Fruit fly (Drosophila melanogaster) whole organism, embryonic: ENCODE measurements around the gene Rab26.

ENCODE experiments used
- ATbp ChIP-seq: fragments of 200-800 bp; sonication (Bioruptor generic); optimal IDR thresholded peaks from 2 replicates; lab custom pipeline; 2017; ENCODE audit warnings: missing biosample characterization, mild to moderate bottlenecking, missing genetic modification characterization, missing genetic modification reagents
- Abd-B ChIP-seq: fragments of 200-800 bp; sonication (Bioruptor generic); optimal IDR thresholded peaks from 2 replicates; lab custom pipeline; 2018; ENCODE audit warnings: missing biosample characterization, mild to moderate bottlenecking, missing genetic modification characterization, moderate library complexity
- CG11560 ChIP-seq: fragments of 200-800 bp; sonication (Bioruptor generic); IDR thresholded peaks from 3 replicates; pipeline ENCODE4 v1.3.6; 2022; ENCODE audit warnings: missing biosample characterization, missing genetic modification characterization
- CG13287 ChIP-seq: fragments of 200-800 bp; sonication (Bioruptor generic); IDR thresholded peaks from 2 replicates; pipeline ENCODE4 v1.3.6; 2022; ENCODE audit warnings: missing biosample characterization, missing genetic modification characterization; ENCODE audit not compliant: partially characterized antibody
- CG14014 ChIP-seq: fragments of 200-800 bp; sonication (Bioruptor generic); IDR thresholded peaks from 2 replicates; pipeline ENCODE4 v1.3.6; 2022; ENCODE audit warnings: missing biosample characterization, missing genetic modification characterization
- CG15073 ChIP-seq: fragments of 200-800 bp; sonication (Bioruptor generic); optimal IDR thresholded peaks from 2 replicates; lab custom pipeline; 2016; ENCODE audit warnings: missing biosample characterization, missing genetic modification characterization
- CG1529 ChIP-seq: fragments of 200-800 bp; sonication (Bioruptor generic); optimal IDR thresholded peaks from 3 replicates; lab custom pipeline; 2018; ENCODE audit warnings: missing biosample characterization, missing genetic modification characterization
- CG17568 ChIP-seq: fragments of 200-800 bp; sonication (Bioruptor generic); optimal IDR thresholded peaks from 2 replicates; lab custom pipeline; 2018; ENCODE audit warnings: missing biosample characterization, mild to moderate bottlenecking, missing genetic modification characterization, moderate library complexity
- CG2202 ChIP-seq: fragments of 200-800 bp; sonication (Bioruptor generic); optimal IDR thresholded peaks from 2 replicates; lab custom pipeline; 2018; ENCODE audit warnings: missing biosample characterization, mild to moderate bottlenecking, missing genetic modification characterization
- CG30020 ChIP-seq: fragments of 200-800 bp; optimal IDR thresholded peaks from 2 replicates; lab custom pipeline; 2019; ENCODE audit warnings: missing biosample characterization, mild to moderate bottlenecking, missing genetic modification characterization, moderate library complexity
- CG30431 ChIP-seq: fragments of 200-800 bp; sonication (Bioruptor generic); optimal IDR thresholded peaks from 2 replicates; lab custom pipeline; 2017; ENCODE audit warnings: missing biosample characterization, missing genetic modification characterization
- CG3065 ChIP-seq: fragments of 200-800 bp; sonication (Bioruptor generic); optimal IDR thresholded peaks from 2 replicates; lab custom pipeline; 2016; ENCODE audit warnings: missing biosample characterization, missing genetic modification characterization
- CG3163 ChIP-seq: fragments of 200-800 bp; sonication (Bioruptor generic); optimal IDR thresholded peaks from 3 replicates; lab custom pipeline; 2016; ENCODE audit warnings: missing biosample characterization, missing genetic modification characterization
- CG3281 ChIP-seq: fragments of 200-800 bp; sonication (Bioruptor generic); optimal IDR thresholded peaks from 3 replicates; lab custom pipeline; 2017; ENCODE audit warnings: missing biosample characterization, mild to moderate bottlenecking, missing genetic modification characterization
- CG4617 ChIP-seq: fragments of 200-800 bp; sonication (Bioruptor generic); optimal IDR thresholded peaks from 3 replicates; lab custom pipeline; 2016; ENCODE audit warnings: missing biosample characterization, missing genetic modification characterization, borderline replicate concordance
- CG7839 ChIP-seq: fragments of 200-800 bp; sonication (Bioruptor generic); optimal IDR thresholded peaks from 3 replicates; lab custom pipeline; 2018; ENCODE audit warnings: missing biosample characterization, mild to moderate bottlenecking, missing genetic modification characterization, moderate library complexity
- CG7928 ChIP-seq: fragments of 200-800 bp; sonication (Bioruptor generic); optimal IDR thresholded peaks from 2 replicates; lab custom pipeline; 2017; ENCODE audit warnings: missing biosample characterization, mild to moderate bottlenecking, missing genetic modification characterization
- CG7987 ChIP-seq: fragments of 200-800 bp; sonication (Bioruptor generic); optimal IDR thresholded peaks from 2 replicates; lab custom pipeline; 2018; ENCODE audit warnings: missing biosample characterization, mild to moderate bottlenecking, missing genetic modification characterization, moderate library complexity
- CG8359 ChIP-seq: fragments of 200-800 bp; sonication (Bioruptor generic); optimal IDR thresholded peaks from 2 replicates; lab custom pipeline; 2017; ENCODE audit warnings: missing biosample characterization, mild to moderate bottlenecking, missing genetic modification characterization, borderline replicate concordance
- CG8478 ChIP-seq: fragments of >200 bp; optimal IDR thresholded peaks from 2 replicates; lab custom pipeline; 2018
- CTCF ChIP-seq: fragments of 200-800 bp; sonication (Bioruptor generic); optimal IDR thresholded peaks from 2 replicates; lab custom pipeline; 2017; ENCODE audit warnings: missing biosample characterization, mild to moderate bottlenecking, missing genetic modification characterization, moderate library complexity
- CrebB ChIP-seq: fragments of 200-800 bp; sonication (Bioruptor generic); optimal IDR thresholded peaks from 3 replicates; lab custom pipeline; 2018; ENCODE audit warnings: missing biosample characterization, mild to moderate bottlenecking, missing genetic modification characterization
- Deaf1 ChIP-seq: fragments of 200-800 bp; optimal IDR thresholded peaks from 3 replicates; lab custom pipeline; 2019; ENCODE audit warnings: missing biosample characterization, mild to moderate bottlenecking, missing genetic modification characterization, moderate library complexity
- Dek ChIP-seq: fragments of 200-800 bp; sonication (Bioruptor generic); optimal IDR thresholded peaks from 3 replicates; lab custom pipeline; 2019; ENCODE audit warnings: missing biosample characterization, mild to moderate bottlenecking, missing genetic modification characterization, moderate library complexity
- Dip3 ChIP-seq: fragments of 200-800 bp; sonication (Bioruptor generic); optimal IDR thresholded peaks from 3 replicates; lab custom pipeline; 2016; ENCODE audit warnings: missing biosample characterization, missing genetic modification characterization
- Ets65A ChIP-seq: fragments of 200-800 bp; sonication (Bioruptor generic); peaks from one replicate; lab custom pipeline; 2016; ENCODE audit warnings: missing biosample characterization, missing genetic modification characterization
- GATAe ChIP-seq: fragments of 200-800 bp; sonication (Bioruptor generic); conservative IDR thresholded peaks from 2 replicates; pipeline ENCODE4 v1.3.6; 2022; ENCODE audit warnings: missing biosample characterization, missing genetic modification characterization
- HLH54F ChIP-seq: fragments of 200-800 bp; sonication (Bioruptor generic); optimal IDR thresholded peaks from 3 replicates; lab custom pipeline; 2016; ENCODE audit warnings: missing biosample characterization, missing genetic modification characterization
- Mad ChIP-seq: fragments of 200-800 bp; sonication (Bioruptor generic); optimal IDR thresholded peaks from 2 replicates; lab custom pipeline; 2016; ENCODE audit warnings: missing biosample characterization, missing genetic modification characterization
- Max ChIP-seq: fragments of 200-800 bp; sonication (Bioruptor generic); optimal IDR thresholded peaks from 2 replicates; lab custom pipeline; 2016; ENCODE audit warnings: missing biosample characterization, mild to moderate bottlenecking, missing genetic modification characterization
- NFAT ChIP-seq: fragments of 200-800 bp; sonication (Bioruptor generic); IDR thresholded peaks from 2 replicates; pipeline ENCODE4 v1.3.6; 2022; ENCODE audit warnings: missing biosample characterization, missing genetic modification characterization
- Nf-YA ChIP-seq: fragments of 200-800 bp; sonication (Bioruptor generic); IDR thresholded peaks from 2 replicates; pipeline ENCODE4 v1.3.6; 2022; ENCODE audit warnings: missing biosample characterization, missing genetic modification characterization
- Poxn ChIP-seq: fragments of 200-800 bp; sonication (Bioruptor generic); IDR thresholded peaks from 2 replicates; pipeline ENCODE4 v1.3.6; 2022; ENCODE audit warnings: missing biosample characterization, missing genetic modification characterization
- Stat92E ChIP-seq, 3 experiments: fragments of >200 bp in 2 of 3; fragments of 200-800 bp in 1 of 3; sonication (Bioruptor generic) in 1 of 3; optimal IDR thresholded peaks; 2 replicates each; lab custom pipeline; 2017 to 2019; ENCODE audit warnings: missing biosample characterization in 3 of 3, missing genetic modification characterization in 3 of 3, mild to moderate bottlenecking in 1 of 3, moderate library complexity in 1 of 3
- Xrp1 ChIP-seq: fragments of 200-800 bp; sonication (Bioruptor generic); IDR thresholded peaks from 2 replicates; pipeline ENCODE4 v1.3.6; 2022; ENCODE audit warnings: missing biosample characterization, missing genetic modification characterization
- aop ChIP-seq: fragments of 200-800 bp; sonication (Bioruptor generic); IDR thresholded peaks from 2 replicates; pipeline ENCODE4 v1.3.6; 2022; ENCODE audit warnings: missing biosample characterization, missing genetic modification characterization
- btn ChIP-seq: fragments of 200-800 bp; sonication (Bioruptor generic); optimal IDR thresholded peaks from 2 replicates; lab custom pipeline; 2016; ENCODE audit warnings: missing biosample characterization, missing genetic modification characterization
- dan ChIP-seq: fragments of 200-800 bp; sonication (Bioruptor generic); IDR thresholded peaks from 2 replicates; pipeline ENCODE4 v1.3.6; 2022; ENCODE audit warnings: missing biosample characterization, missing genetic modification characterization
- dimm ChIP-seq: fragments of 200-800 bp; sonication (Bioruptor generic); IDR thresholded peaks from 2 replicates; pipeline ENCODE4 v1.3.6; 2022; ENCODE audit warnings: missing biosample characterization, missing genetic modification characterization
- disco-r ChIP-seq: fragments of 200-800 bp; sonication (Bioruptor generic); optimal IDR thresholded peaks from 2 replicates; lab custom pipeline; 2016; ENCODE audit warnings: missing biosample characterization, missing genetic modification characterization
- dmrt11E ChIP-seq: fragments of 200-800 bp; sonication (Bioruptor generic); optimal IDR thresholded peaks from 3 replicates; lab custom pipeline; 2018; ENCODE audit warnings: missing biosample characterization, mild to moderate bottlenecking, missing genetic modification characterization, moderate library complexity
- eyg ChIP-seq: fragments of 200-800 bp; sonication (Bioruptor generic); optimal IDR thresholded peaks from 3 replicates; lab custom pipeline; 2016; ENCODE audit warnings: missing biosample characterization, missing genetic modification characterization
- grau ChIP-seq: fragments of 200-800 bp; optimal IDR thresholded peaks from 3 replicates; lab custom pipeline; 2019; ENCODE audit warnings: missing biosample characterization, mild to moderate bottlenecking, missing genetic modification characterization, moderate library complexity
- ind ChIP-seq: fragments of 200-800 bp; sonication (Bioruptor generic); optimal IDR thresholded peaks from 3 replicates; lab custom pipeline; 2016; ENCODE audit warnings: missing biosample characterization, missing genetic modification characterization
- p53 ChIP-seq: fragments of 200-800 bp; sonication (Bioruptor generic); optimal IDR thresholded peaks from 2 replicates; lab custom pipeline; 2016; ENCODE audit warnings: missing biosample characterization, missing genetic modification characterization
- prd ChIP-seq, 3 experiments: fragments of >200 bp in 2 of 3; fragments of 200-800 bp in 1 of 3; sonication (Bioruptor generic) in 1 of 3; optimal IDR thresholded peaks in 2 of 3; IDR thresholded peaks in 1 of 3; 2 replicates in 2 of 3; 3 replicates in 1 of 3; pipeline versions ENCODE4 v1.3.6 to Lab custom; 2017 to 2022; ENCODE audit warnings: missing biosample characterization in 1 of 3, missing genetic modification characterization in 1 of 3
- run ChIP-seq: fragments of 200-800 bp; sonication (Bioruptor generic); optimal IDR thresholded peaks from 3 replicates; lab custom pipeline; 2018; ENCODE audit warnings: missing biosample characterization, mild to moderate bottlenecking, missing genetic modification characterization
- sima ChIP-seq: fragments of 200-800 bp; sonication (Bioruptor generic); optimal IDR thresholded peaks from 2 replicates; lab custom pipeline; 2016; ENCODE audit warnings: missing biosample characterization, missing genetic modification characterization
- ttk ChIP-seq: fragments of 200-800 bp; sonication (Bioruptor generic); IDR thresholded peaks from 2 replicates; pipeline ENCODE4 v2.1.2; 2022; ENCODE audit warnings: missing biosample characterization, missing genetic modification characterization
- wek ChIP-seq: fragments of 200-800 bp; sonication (Bioruptor generic); optimal IDR thresholded peaks from 3 replicates; lab custom pipeline; 2018; ENCODE audit warnings: missing biosample characterization, mild to moderate bottlenecking, missing genetic modification characterization, moderate library complexity
- zen2 ChIP-seq: fragments of 200-800 bp; sonication (Bioruptor generic); IDR thresholded peaks from 3 replicates; pipeline ENCODE4 v1.3.6; 2022; ENCODE audit warnings: missing biosample characterization, missing genetic modification characterization; ENCODE audit not compliant: partially characterized antibody
- zf30C ChIP-seq: fragments of 200-800 bp; sonication (Bioruptor generic); optimal IDR thresholded peaks from 3 replicates; lab custom pipeline; 2018; ENCODE audit warnings: missing biosample characterization, mild to moderate bottlenecking, missing genetic modification characterization

Gene Rab26

DNA sequence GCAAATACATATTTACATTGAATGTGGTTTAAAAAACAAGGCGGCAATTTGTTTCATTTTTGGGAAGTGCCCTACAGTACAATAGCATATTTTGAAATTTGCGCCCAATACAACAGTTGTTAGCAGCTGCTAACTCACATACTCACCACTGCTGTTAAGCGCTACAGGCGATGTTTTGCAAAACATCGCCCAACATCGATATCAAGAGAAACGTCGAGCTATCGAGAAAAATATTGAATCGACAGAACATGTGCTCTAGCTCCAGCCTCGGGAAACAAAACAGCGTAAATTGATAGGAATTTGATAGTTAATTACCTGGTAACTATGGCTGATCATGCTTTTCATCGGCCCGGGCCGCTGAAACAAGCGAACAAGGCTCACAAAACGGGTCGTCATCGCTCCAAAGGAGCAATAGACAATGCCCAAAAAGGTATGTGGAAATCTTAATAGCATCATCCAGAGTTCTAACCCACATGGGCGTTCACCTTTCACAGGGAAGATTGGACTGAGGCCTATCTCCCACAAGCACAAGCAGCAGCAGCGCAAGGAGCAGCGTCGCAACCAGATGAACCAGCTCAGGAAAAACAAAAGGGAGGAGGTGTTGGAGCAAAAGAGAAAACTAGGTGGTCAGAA is 16.5 kb downstream of the Rab26 start, which contains the start of gene Tsr1 (continued):
- TF ChIP-seq CG17568 (no peak), CG14014 (GFP tag; lab: Robert Waterston, UW) (no peak), prd (optimal IDR thresholded peaks at IDR 0.05; lab: Kevin White, UChicago) (no peak), prd (GFP tag; IDR thresholded peaks at IDR 0.05; lab: Robert Waterston, UW) (no peak), CG11560 (tag; lab: Robert Waterston, UW) (no peak), NFAT (GFP tag; lab: Robert Waterston, UW) (no peak), CG3281 (GFP tag; lab: Kevin White, UChicago) (no peak), wek (no peak), Deaf1 (no peak), grau (no peak), Xrp1 (GFP tag; lab: Robert Waterston, UW) (no peak), CG30431 (GFP tag; lab: Kevin White, UChicago) (no peak), CG13287 (GFP tag; lab: Robert Waterston, UW) (peak; percentile 94), Ets65A (GFP tag; lab: Kevin White, UChicago) (no peak), CG15073 (GFP tag; lab: Kevin White, UChicago) (no peak), disco-r (GFP tag; lab: Kevin White, UChicago) (no peak), CTCF (GFP tag; lab: Kevin White, UChicago) (peak; percentile 12), dan (GFP tag; lab: Robert Waterston, UW) (no peak), ind (GFP tag; lab: Kevin White, UChicago) (no peak), ttk (GFP tag; lab: Robert Waterston, UW) (no peak), run (no peak), CG8359 (GFP tag; lab: Kevin White, UChicago) (no peak), CG8478 (lab: Kevin White, UChicago) (no peak), CG3163 (GFP tag; lab: Kevin White, UChicago) (no peak), Abd-B (GFP tag; lab: Kevin White, UChicago) (no peak), CG1529 (GFP tag; lab: Kevin White, UChicago) (no peak), Dip3 (GFP tag; lab: Kevin White, UChicago) (no peak), GATAe (GFP tag; lab: Robert Waterston, UW) (no peak), zf30C (GFP tag; lab: Kevin White, UChicago) (no peak), CG30020 (tag; lab: Kevin White, UChicago) (no peak), Nf-YA (GFP tag; lab: Robert Waterston, UW) (no peak), dmrt11E (tag; lab: Kevin White, UChicago) (no peak), CG4617 (GFP tag; lab: Kevin White, UChicago) (peak; percentile 32), CG7987 (GFP tag; lab: Kevin White, UChicago) (no peak), eyg (GFP tag; lab: Kevin White, UChicago) (no peak), sima (GFP tag; lab: Kevin White, UChicago) (no peak), p53 (no peak), HLH54F (GFP tag; lab: Kevin White, UChicago) (no peak), Stat92E (GFP tag; optimal IDR thresholded peaks at IDR 0.05; lab: Kevin White, UChicago) (no peak), Max (peak; percentile 76), aop (no peak), CG7839 (tag; lab: Kevin White, UChicago) (no peak), Dek (tag; lab: Kevin White, UChicago) (no peak), zen2 (GFP tag; lab: Robert Waterston, UW) (peak; percentile 94), CrebB (no peak), btn (GFP tag; lab: Kevin White, UChicago) (no peak), Mad (GFP tag; lab: Kevin White, UChicago) (no peak), dimm (GFP tag; lab: Robert Waterston, UW) (no peak), CG3065 (GFP tag; lab: Kevin White, UChicago) (no peak), CG7928 (GFP tag; lab: Kevin White, UChicago) (no peak), Poxn (GFP tag; lab: Robert Waterston, UW) (no peak), ATbp (GFP tag; lab: Kevin White, UChicago) (no peak), CG2202 (tag; lab: Kevin White, UChicago) (no peak)
